Fruit fly (Drosophila melanogaster) whole organism, prepupa: ENCODE results near the gene CG12017.

Source experiments
- Blimp-1 ChIP-seq: fragments of 200-800 bp; sonication (Bioruptor generic); optimal IDR thresholded peaks from 3 replicates; lab custom pipeline; 2017; ENCODE audit warnings: missing biosample characterization, missing genetic modification characterization, mild to moderate bottlenecking, moderate library complexity, missing genetic modification reagents
- CG10631 ChIP-seq: fragments of 200-800 bp; sonication (Bioruptor generic); optimal IDR thresholded peaks from 2 replicates; lab custom pipeline; 2016; ENCODE audit warnings: missing biosample characterization, missing genetic modification characterization
- CG10669 ChIP-seq: fragments of 200-800 bp; sonication (Bioruptor generic); optimal IDR thresholded peaks from 3 replicates; lab custom pipeline; 2018; ENCODE audit warnings: missing biosample characterization, mild to moderate bottlenecking, missing genetic modification characterization, moderate library complexity
- CG11294 ChIP-seq: fragments of 200-800 bp; sonication (Bioruptor generic); IDR thresholded peaks from 2 replicates; pipeline ENCODE4 v1.3.6; 2022; ENCODE audit warnings: missing biosample characterization, missing genetic modification characterization
- CG11762 ChIP-seq: fragments of 200-800 bp; sonication (Bioruptor generic); optimal IDR thresholded peaks from 3 replicates; lab custom pipeline; 2016; ENCODE audit warnings: missing biosample characterization, missing genetic modification characterization; ENCODE audit not compliant: insufficient read depth
- CG11902 ChIP-seq: fragments of 200-800 bp; sonication (Bioruptor generic); optimal IDR thresholded peaks from 3 replicates; lab custom pipeline; 2016; ENCODE audit warnings: missing biosample characterization, missing genetic modification characterization
- CG16779 ChIP-seq: fragments of 200-800 bp; sonication (Bioruptor generic); optimal IDR thresholded peaks from 3 replicates; lab custom pipeline; 2017; ENCODE audit warnings: missing biosample characterization, mild to moderate bottlenecking, missing genetic modification characterization
- CG31627 ChIP-seq: fragments of 200-800 bp; sonication (Bioruptor generic); optimal IDR thresholded peaks from 3 replicates; lab custom pipeline; 2016; ENCODE audit warnings: missing biosample characterization, missing genetic modification characterization
- CG32006 ChIP-seq: fragments of 200-800 bp; sonication (Bioruptor generic); optimal IDR thresholded peaks from 3 replicates; lab custom pipeline; 2017; ENCODE audit warnings: missing biosample characterization, mild to moderate bottlenecking, missing genetic modification characterization
- CG34406 ChIP-seq: fragments of 200-800 bp; sonication (Bioruptor generic); optimal IDR thresholded peaks from 3 replicates; lab custom pipeline; 2016; ENCODE audit warnings: missing biosample characterization, missing genetic modification characterization
- CG3919 ChIP-seq: fragments of 200-800 bp; sonication (Bioruptor generic); optimal IDR thresholded peaks from 3 replicates; lab custom pipeline; 2016; ENCODE audit warnings: missing biosample characterization, missing genetic modification characterization
- CG4318 ChIP-seq: fragments of 200-800 bp; sonication (Bioruptor generic); optimal IDR thresholded peaks from 3 replicates; lab custom pipeline; 2017; ENCODE audit warnings: missing biosample characterization, mild to moderate bottlenecking, missing genetic modification characterization
- CG6163 ChIP-seq: fragments of 200-800 bp; sonication (Bioruptor generic); IDR thresholded peaks from 3 replicates; pipeline ENCODE4 v1.3.6; 2022; ENCODE audit warnings: missing biosample characterization, missing genetic modification characterization
- CG6276 ChIP-seq: fragments of 200-800 bp; sonication (Bioruptor generic); optimal IDR thresholded peaks from 2 replicates; lab custom pipeline; 2017; ENCODE audit warnings: missing biosample characterization, mild to moderate bottlenecking, missing genetic modification characterization
- CG6792 ChIP-seq: fragments of 200-800 bp; sonication (Bioruptor generic); optimal IDR thresholded peaks from 3 replicates; lab custom pipeline; 2016; ENCODE audit warnings: missing biosample characterization, missing genetic modification characterization
- CG6808 ChIP-seq: fragments of 200-800 bp; sonication (Bioruptor generic); optimal IDR thresholded peaks from 3 replicates; lab custom pipeline; 2017; ENCODE audit warnings: missing biosample characterization, missing genetic modification characterization, mild to moderate bottlenecking, moderate library complexity, missing genetic modification reagents
- CG6854 ChIP-seq: fragments of 200-800 bp; sonication (Bioruptor generic); optimal IDR thresholded peaks from 2 replicates; lab custom pipeline; 2017; ENCODE audit warnings: missing biosample characterization, mild to moderate bottlenecking, missing genetic modification characterization
- CG7368 ChIP-seq: fragments of 200-800 bp; sonication (Bioruptor generic); optimal IDR thresholded peaks from 3 replicates; lab custom pipeline; 2016; ENCODE audit warnings: missing biosample characterization, missing genetic modification characterization
- CG8119 ChIP-seq: fragments of 200-800 bp; sonication (Bioruptor generic); IDR thresholded peaks from 3 replicates; pipeline ENCODE4 v1.3.6; 2022; ENCODE audit warnings: missing biosample characterization, missing genetic modification characterization
- CG8319 ChIP-seq: fragments of 200-800 bp; sonication (Bioruptor generic); optimal IDR thresholded peaks from 3 replicates; lab custom pipeline; 2016; ENCODE audit warnings: missing biosample characterization, missing genetic modification characterization
- CG8632 ChIP-seq: fragments of 200-800 bp; sonication (Bioruptor generic); optimal IDR thresholded peaks from 3 replicates; lab custom pipeline; 2016; ENCODE audit warnings: missing biosample characterization, missing genetic modification characterization
- Eip75B ChIP-seq: fragments of 200-800 bp; sonication (Bioruptor generic); optimal IDR thresholded peaks from 3 replicates; lab custom pipeline; 2016; ENCODE audit warnings: missing biosample characterization, missing genetic modification characterization
- Eip93F ChIP-seq: fragments of 200-800 bp; sonication (Bioruptor generic); optimal IDR thresholded peaks from 2 replicates; lab custom pipeline; 2016; ENCODE audit warnings: missing biosample characterization, mild to moderate bottlenecking, missing genetic modification characterization
- Ets21C ChIP-seq: fragments of 200-800 bp; sonication (Bioruptor generic); optimal IDR thresholded peaks from 3 replicates; lab custom pipeline; 2016; ENCODE audit warnings: missing biosample characterization, missing genetic modification characterization
- Ets96B ChIP-seq: fragments of 200-800 bp; optimal IDR thresholded peaks from 2 replicates; lab custom pipeline; 2019; ENCODE audit warnings: missing biosample characterization, mild to moderate bottlenecking, missing genetic modification characterization, moderate library complexity
- Gug ChIP-seq: fragments of 200-800 bp; sonication (Bioruptor generic); IDR thresholded peaks from 2 replicates; pipeline ENCODE4 v1.3.6; 2022; ENCODE audit warnings: missing biosample characterization, missing genetic modification characterization
- Hr4 ChIP-seq: fragments of 200-800 bp; sonication (Bioruptor generic); optimal IDR thresholded peaks from 3 replicates; lab custom pipeline; 2016; ENCODE audit warnings: missing biosample characterization, missing genetic modification characterization
- Lpt ChIP-seq: fragments of 200-800 bp; sonication (Bioruptor generic); optimal IDR thresholded peaks from 3 replicates; lab custom pipeline; 2016; ENCODE audit warnings: missing biosample characterization, missing genetic modification characterization
- Met ChIP-seq: fragments of 200-800 bp; sonication (Bioruptor generic); optimal IDR thresholded peaks from 3 replicates; lab custom pipeline; 2016; ENCODE audit warnings: missing biosample characterization, missing genetic modification characterization
- OdsH ChIP-seq: fragments of 200-800 bp; sonication (Bioruptor generic); optimal IDR thresholded peaks from 3 replicates; lab custom pipeline; 2016; ENCODE audit warnings: missing biosample characterization, missing genetic modification characterization
- Smox ChIP-seq: fragments of 200-800 bp; sonication (Bioruptor generic); optimal IDR thresholded peaks from 3 replicates; lab custom pipeline; 2016; ENCODE audit warnings: missing biosample characterization, missing genetic modification characterization
- Sox102F ChIP-seq: fragments of 200-800 bp; sonication (Bioruptor generic); optimal IDR thresholded peaks from 2 replicates; lab custom pipeline; 2016; ENCODE audit warnings: missing biosample characterization, mild to moderate bottlenecking, missing genetic modification characterization
- Sox14 ChIP-seq: fragments of 200-800 bp; sonication (Bioruptor generic); optimal IDR thresholded peaks from 3 replicates; lab custom pipeline; 2016; ENCODE audit warnings: missing biosample characterization, missing genetic modification characterization
- Sox15 ChIP-seq: fragments of 200-800 bp; sonication (Bioruptor generic); optimal IDR thresholded peaks from 3 replicates; lab custom pipeline; 2016; ENCODE audit warnings: missing biosample characterization, missing genetic modification characterization
- achi ChIP-seq: fragments of 200-800 bp; sonication (Bioruptor generic); optimal IDR thresholded peaks from 3 replicates; lab custom pipeline; 2016; ENCODE audit warnings: missing biosample characterization, missing genetic modification characterization
- acj6 ChIP-seq: fragments of 200-800 bp; sonication (Bioruptor generic); optimal IDR thresholded peaks from 3 replicates; lab custom pipeline; 2016; ENCODE audit warnings: missing biosample characterization, missing genetic modification characterization
- cyc ChIP-seq: fragments of 200-800 bp; sonication (Bioruptor generic); optimal IDR thresholded peaks from 3 replicates; lab custom pipeline; 2016; ENCODE audit warnings: missing biosample characterization, missing genetic modification characterization
- dac ChIP-seq: fragments of 200-800 bp; sonication (Bioruptor generic); optimal IDR thresholded peaks from 2 replicates; lab custom pipeline; 2017; ENCODE audit warnings: missing biosample characterization, mild to moderate bottlenecking, missing genetic modification characterization
- dsx ChIP-seq: fragments of 200-800 bp; optimal IDR thresholded peaks from 3 replicates; lab custom pipeline; 2019; ENCODE audit warnings: missing biosample characterization, mild to moderate bottlenecking, missing genetic modification characterization, moderate library complexity; ENCODE audit not compliant: poor library complexity, severe bottlenecking
- eg ChIP-seq: fragments of 200-800 bp; sonication (Bioruptor generic); IDR thresholded peaks from 3 replicates; pipeline ENCODE4 v1.3.6; 2022; ENCODE audit warnings: missing biosample characterization, missing genetic modification characterization
- fd59A ChIP-seq: fragments of 200-800 bp; sonication (Bioruptor generic); optimal IDR thresholded peaks from 2 replicates; lab custom pipeline; 2017; ENCODE audit warnings: missing biosample characterization, mild to moderate bottlenecking, missing genetic modification characterization, missing genetic modification reagents
- fkh ChIP-seq: fragments of 200-800 bp; sonication (Bioruptor generic); optimal IDR thresholded peaks from 3 replicates; lab custom pipeline; 2017; ENCODE audit warnings: missing biosample characterization, mild to moderate bottlenecking, missing genetic modification characterization, moderate library complexity
- lz ChIP-seq: fragments of 200-800 bp; sonication (Bioruptor generic); optimal IDR thresholded peaks from 3 replicates; lab custom pipeline; 2016; ENCODE audit warnings: missing biosample characterization, missing genetic modification characterization
- pdm3 ChIP-seq: fragments of 200-800 bp; sonication (Bioruptor generic); optimal IDR thresholded peaks from 3 replicates; lab custom pipeline; 2016; ENCODE audit warnings: missing biosample characterization, missing genetic modification characterization
- salr ChIP-seq, 2 experiments: fragments of 200-800 bp; sonication (Bioruptor generic); optimal IDR thresholded peaks; 3 replicates each; lab custom pipeline; 2016 to 2018; ENCODE audit warnings: missing biosample characterization in 2 of 2, missing genetic modification characterization in 2 of 2, mild to moderate bottlenecking in 1 of 2
- ss ChIP-seq, 2 experiments: fragments of 200-800 bp; sonication (Bioruptor generic); optimal IDR thresholded peaks; 2 replicates in 1 of 2; 3 replicates in 1 of 2; lab custom pipeline; 2017 to 2018; ENCODE audit warnings: mild to moderate bottlenecking in 2 of 2, missing biosample characterization in 2 of 2, missing genetic modification characterization in 2 of 2, moderate library complexity in 1 of 2
- svp ChIP-seq: fragments of 200-800 bp; sonication (Bioruptor generic); peaks from one replicate; lab custom pipeline; 2016; ENCODE audit warnings: missing biosample characterization, missing genetic modification characterization
- topi ChIP-seq: fragments of 200-800 bp; sonication (Bioruptor generic); optimal IDR thresholded peaks from 3 replicates; lab custom pipeline; 2016; ENCODE audit warnings: missing biosample characterization, missing genetic modification characterization
- vri ChIP-seq: fragments of 200-800 bp; sonication (Bioruptor generic); optimal IDR thresholded peaks from 3 replicates; lab custom pipeline; 2016; ENCODE audit warnings: missing biosample characterization, mild to moderate bottlenecking, missing genetic modification characterization

CG12017 gene

dm6 chr3L:3300345-3300744 is 20.3 kb downstream of the CG12017 start (continued):
- TF ChIP-seq CG8119 (GFP tag; lab: Robert Waterston, UW) (peak; percentile 72), Smox (GFP tag; lab: Kevin White, UChicago) (peak; percentile 50), Sox102F (peak; percentile 69), Hr4 (GFP tag; lab: Kevin White, UChicago) (peak; percentile 53), Sox15 (no peak), dsx (GFP tag; lab: Kevin White, UChicago) (no peak), acj6 (GFP tag; lab: Kevin White, UChicago) (peak; percentile 13), Eip93F (no peak), topi (GFP tag; lab: Kevin White, UChicago) (peak; percentile 77), CG6808 (no peak), CG4318 (no peak), vri (peak; percentile 32), Eip75B (no peak), svp (GFP tag; lab: Kevin White, UChicago) (peak; percentile 84), CG31627 (GFP tag; lab: Kevin White, UChicago) (peak; percentile 59), CG10631 (GFP tag; lab: Kevin White, UChicago) (peak; percentile 33), CG11902 (peak; percentile 43), CG10669 (no peak), dac (no peak), cyc (GFP tag; lab: Kevin White, UChicago) (peak; percentile 78), Sox14 (GFP tag; lab: Kevin White, UChicago) (peak; percentile 13), Lpt (GFP tag; lab: Kevin White, UChicago) (no peak), CG7368 (peak; percentile 42), eg (GFP tag; lab: Robert Waterston, UW) (peak; percentile 79), ss (GFP tag; optimal IDR thresholded peaks at IDR 0.05; lab: Kevin White, UChicago) (no peak), CG32006 (peak; percentile 43), achi (peak; percentile 37), CG8319 (GFP tag; lab: Kevin White, UChicago) (no peak), Ets96B (peak; percentile 28), Met (GFP tag; lab: Kevin White, UChicago) (peak; percentile 62), CG16779 (no peak), CG6163 (GFP tag; lab: Robert Waterston, UW) (no peak), CG6854 (no peak), salr (GFP tag; optimal IDR thresholded peaks at IDR 0.05; lab: Kevin White, UChicago) (no peak), OdsH (GFP tag; lab: Kevin White, UChicago) (peak; percentile 39), CG3919 (GFP tag; lab: Kevin White, UChicago) (peak; percentile 64)

DNA sequence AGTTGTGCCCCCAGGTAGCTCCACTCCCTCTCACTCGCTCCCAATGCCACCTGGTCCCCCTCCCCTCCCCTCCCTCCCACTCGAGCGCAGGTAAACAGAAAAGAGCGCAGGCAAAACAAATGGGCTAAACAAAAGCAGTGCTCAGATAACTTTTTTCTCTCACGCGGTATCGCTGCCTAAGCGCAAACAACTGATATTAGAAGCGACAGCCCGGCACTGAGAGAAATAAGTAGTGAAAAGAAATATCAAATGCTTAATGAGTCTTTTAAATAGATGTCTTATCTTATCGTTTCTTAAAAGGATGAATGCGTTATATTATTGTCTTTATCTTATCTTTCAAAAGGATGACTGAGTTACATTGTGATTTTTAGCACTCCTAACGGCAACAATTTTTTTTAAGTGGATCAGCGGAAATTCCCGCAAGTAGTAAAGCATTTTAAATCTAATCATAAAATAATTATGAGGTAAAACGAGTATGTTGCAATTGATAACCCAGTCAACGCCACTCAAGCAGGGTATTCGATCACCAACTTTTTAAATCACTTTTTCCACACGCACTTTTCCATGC is 21.2 kb downstream of the CG12017 start:
- TF ChIP-seq Met (GFP tag; lab: Kevin White, UChicago), result peak; percentile 32
- peak; percentile 62 for TF ChIP-seq svp (GFP tag; lab: Kevin White, UChicago)
- TF ChIP-seq Ets21C, result no peak
- TF ChIP-seq Lpt (GFP tag; lab: Kevin White, UChicago), result peak; percentile 61
- TF ChIP-seq cyc (GFP tag; lab: Kevin White, UChicago), result no peak
- TF ChIP-seq Sox15, result no peak
- peak; percentile 17 for TF ChIP-seq lz
- peak; percentile 63 for TF ChIP-seq OdsH (GFP tag; lab: Kevin White, UChicago)
- no peak for TF ChIP-seq CG34406 (GFP tag; lab: Kevin White, UChicago)
- TF ChIP-seq Eip93F, result no peak
- peak; percentile 79; the same call in 2 of the 3 replicates for TF ChIP-seq eg (GFP tag; lab: Robert Waterston, UW)
- no peak for TF ChIP-seq CG31627 (GFP tag; lab: Kevin White, UChicago)
- peak; percentile 77 for TF ChIP-seq CG6276 (GFP tag; lab: Kevin White, UChicago)
- TF ChIP-seq Blimp-1 (GFP tag; lab: Kevin White, UChicago), result no peak
- TF ChIP-seq dsx (GFP tag; lab: Kevin White, UChicago), result no peak
- TF ChIP-seq ss (GFP tag; optimal IDR thresholded peaks at IDR 0.05; lab: Kevin White, UChicago), result no peak
- TF ChIP-seq fd59A (GFP tag; lab: Kevin White, UChicago), result no peak
- TF ChIP-seq pdm3 (GFP tag; lab: Kevin White, UChicago), result peak; percentile 52
- no peak for TF ChIP-seq CG8632 (GFP tag; lab: Kevin White, UChicago)
- peak; percentile 92 for TF ChIP-seq fkh
- peak; percentile 80 for TF ChIP-seq CG8119 (GFP tag; lab: Robert Waterston, UW)
- TF ChIP-seq CG11762 (GFP tag; lab: Kevin White, UChicago), result no peak
- peak; percentile 12 for TF ChIP-seq dac
- peak; percentile 36 for TF ChIP-seq CG3919 (GFP tag; lab: Kevin White, UChicago)
- peak; percentile 24 for TF ChIP-seq CG6792 (GFP tag; lab: Kevin White, UChicago)
- TF ChIP-seq CG4318, result peak; percentile 53
- peak; percentile 43; the same call in 1 of the 2 replicates for TF ChIP-seq CG11294
- TF ChIP-seq Gug (GFP tag; lab: Robert Waterston, UW), result peak; percentile 59
- no peak for TF ChIP-seq CG6808
